Worm (Caenorhabditis elegans): Measurements from ENCODE around the gene T15B12.1.

- no peak for TF ChIP-seq pes-1 (GFP tag; IDR thresholded peaks at IDR 0.05)
- no peak for TF ChIP-seq sea-1 (GFP tag; conservative IDR thresholded peaks at IDR 0.05)
- TF ChIP-seq hmg-4 (GFP tag; optimal IDR thresholded peaks at IDR 0.05): no peak
Measured at ce11 chrIII:5340530-5340929, 52.6 kb downstream of the T15B12.1 start.

Data from whole organism, early embryonic.